Fruit fly (Drosophila melanogaster): Measurements from ENCODE around the gene Rev1.

Gene Rev1

dm6 chr3L:692699-693098 lies 38.5 kb downstream of the Rev1 start, which contains the start of gene Vti1a (continued):
- TF ChIP-seq CG7357 (GFP tag; IDR thresholded peaks at IDR 0.05) (no peak), CG2712 (tag; optimal IDR thresholded peaks at IDR 0.05) (peak; percentile 39), rib (GFP tag; IDR thresholded peaks at IDR 0.05) (no peak), Lhr (GFP tag; optimal IDR thresholded peaks at IDR 0.05) (peak; percentile 85), CG17328 (GFP tag; IDR thresholded peaks at IDR 0.05) (no peak), YL-1 (GFP tag; optimal IDR thresholded peaks at IDR 0.05) (peak; percentile 71), amos (GFP tag; IDR thresholded peaks at IDR 0.05; ENCODE audit: partially characterized antibody) (no peak), CG14965 (GFP tag; optimal IDR thresholded peaks at IDR 0.05; ENCODE audit: borderline replicate concordance) (no peak), Mes4 (GFP tag; optimal IDR thresholded peaks at IDR 0.05) (no peak), Scr (GFP tag; IDR thresholded peaks at IDR 0.05; ENCODE audit: partially characterized antibody) (peak; percentile 33; the same call in 1 of the 2 replicates), esg (GFP tag; conservative IDR thresholded peaks at IDR 0.05) (no peak), CG12744 (GFP tag; optimal IDR thresholded peaks at IDR 0.05) (no peak), gcm (GFP tag; optimal IDR thresholded peaks at IDR 0.05) (no peak), PHDP (tag; optimal IDR thresholded peaks at IDR 0.05) (no peak), Vsx1 (GFP tag; optimal IDR thresholded peaks at IDR 0.05) (no peak), aop (GFP tag; IDR thresholded peaks at IDR 0.05) (no peak), Hr78 (GFP tag; optimal IDR thresholded peaks at IDR 0.05) (no peak), Rx (GFP tag; IDR thresholded peaks at IDR 0.05) (no peak), Chrac-16 (GFP tag; optimal IDR thresholded peaks at IDR 0.05) (no peak), HLH54F (GFP tag; optimal IDR thresholded peaks at IDR 0.05) (no peak), lilli (GFP tag; optimal IDR thresholded peaks at IDR 0.05) (no peak), CG6854 (GFP tag; optimal IDR thresholded peaks at IDR 0.05) (no peak), ara (GFP tag; IDR thresholded peaks at IDR 0.05) (no peak), onecut (GFP tag; IDR thresholded peaks at IDR 0.05) (peak; percentile 31; the same call in 1 of the 2 replicates), nerfin-2 (GFP tag; IDR thresholded peaks at IDR 0.05; ENCODE audit: partially characterized antibody) (no peak), ab (GFP tag; optimal IDR thresholded peaks at IDR 0.05) (no peak), Bteb2 (GFP tag; optimal IDR thresholded peaks at IDR 0.05) (no peak), MTF-1 (GFP tag; optimal IDR thresholded peaks at IDR 0.05; ENCODE audit: borderline replicate concordance) (no peak), dmrt11E (tag; optimal IDR thresholded peaks at IDR 0.05) (no peak), CG14710 (tag; optimal IDR thresholded peaks at IDR 0.05) (peak; percentile 71), da (GFP tag; optimal IDR thresholded peaks at IDR 0.05) (no peak), CG10462 (GFP tag; optimal IDR thresholded peaks at IDR 0.05) (no peak), lola (GFP tag; optimal IDR thresholded peaks at IDR 0.05) (peak in 1 of 3 experiments; percentile 0), unpg (GFP tag; optimal IDR thresholded peaks at IDR 0.05) (no peak), CG11093 (GFP tag; IDR thresholded peaks at IDR 0.05) (no peak), CG8388 (GFP tag; optimal IDR thresholded peaks at IDR 0.05) (no peak), ase (GFP tag; IDR thresholded peaks at IDR 0.05) (no peak), scrt (GFP tag; optimal IDR thresholded peaks at IDR 0.05) (peak; percentile 12), Six4 (GFP tag; optimal IDR thresholded peaks at IDR 0.05) (no peak), sim (GFP tag; IDR thresholded peaks at IDR 0.05) (no peak), CG14860 (GFP tag; IDR thresholded peaks at IDR 0.05; ENCODE audit: partially characterized antibody) (no peak), CG4282 (GFP tag; optimal IDR thresholded peaks at IDR 0.05) (no peak), tio (GFP tag; optimal IDR thresholded peaks at IDR 0.05) (no peak), CG1233 (GFP tag; optimal IDR thresholded peaks at IDR 0.05) (no peak), hth (optimal IDR thresholded peaks at IDR 0.05) (no peak), az2 (GFP tag; optimal IDR thresholded peaks at IDR 0.05) (no peak), CG6791 (GFP tag; IDR thresholded peaks at IDR 0.05; ENCODE audit: partially characterized antibody) (peak; percentile 55; the same call in 2 of the 3 replicates), CG10274 (GFP tag; optimal IDR thresholded peaks at IDR 0.05) (no peak), Awh (GFP tag; IDR thresholded peaks at IDR 0.05) (no peak), CG8359 (GFP tag; optimal IDR thresholded peaks at IDR 0.05; ENCODE audit: borderline replicate concordance) (no peak), Drgx (GFP tag; IDR thresholded peaks at IDR 0.05) (no peak)
